Worm (Caenorhabditis elegans) whole organism, L4/young adult: ENCODE data around the gene H40L08.1.

Experiments used
- W03F9.2 ChIP-seq: fragments of 150-350 bp; optimal IDR thresholded peaks from 2 replicates; lab custom pipeline; 2014; ENCODE audit warnings: missing biosample characterization, missing genetic modification characterization
- dao-5 ChIP-seq: sonication (generic microtip); optimal IDR thresholded peaks from 2 replicates; lab custom pipeline; 2016; ENCODE audit warnings: missing genotype, missing genetic modification characterization, moderate library complexity, missing compliant biosample characterization
- him-1 ChIP-seq: sonication (generic microtip); optimal IDR thresholded peaks from 2 replicates; lab custom pipeline; 2016; ENCODE audit warnings: missing genotype, missing genetic modification reagents, missing genetic modification characterization, missing compliant biosample characterization

- TF ChIP-seq W03F9.2 (tag; lab: Kevin White, UChicago) = no peak
- no peak for TF ChIP-seq him-1
- no peak for TF ChIP-seq dao-5 (tag; lab: Kevin White, UChicago)
These were observed 48.2 kb upstream of the H40L08.1 start for ce11 chrX:15132073-15132472.
